Fruit fly (Drosophila melanogaster): ENCODE results near the gene CG18558.

CG18558 gene

DNA sequence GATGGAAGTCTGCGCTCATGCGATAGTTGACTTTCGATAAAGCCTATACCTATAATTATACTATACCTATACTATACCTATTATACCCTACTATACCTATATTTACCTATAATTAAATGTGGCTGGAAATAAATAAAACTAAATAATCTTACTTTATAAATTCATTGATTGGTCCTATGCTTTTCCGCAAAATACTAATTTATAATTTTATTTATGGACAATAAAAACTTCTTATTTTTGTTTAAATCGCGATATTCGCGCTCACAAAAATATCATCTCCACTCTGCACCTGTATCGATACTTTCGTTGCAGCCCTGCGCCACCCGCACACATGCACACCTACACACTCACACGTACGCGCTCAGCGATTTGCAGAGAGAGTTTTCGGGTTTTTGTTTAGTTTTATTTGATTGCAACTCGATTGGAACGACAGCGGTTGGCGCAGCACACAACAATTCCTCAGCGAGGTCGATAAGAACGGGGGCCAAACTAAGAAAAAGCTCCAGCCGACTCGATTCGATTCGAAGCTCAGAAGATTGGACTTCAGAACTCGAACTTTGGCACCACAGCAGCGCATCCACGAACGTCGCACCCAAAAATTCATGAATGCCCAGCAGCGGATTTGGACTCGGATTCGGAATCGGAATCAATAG lies 30.4 kb upstream of the CG18558 start, which contains the start of gene CG8814 (continued):
- TF ChIP-seq tna (GFP tag; IDR thresholded peaks at IDR 0.05; ENCODE audit: partially characterized antibody) = peak; percentile 42
- peak; percentile 26 to 83 for TF ChIP-seq bsh (GFP tag; optimal IDR thresholded peaks at IDR 0.05)
- no peak for TF ChIP-seq hkb (optimal IDR thresholded peaks at IDR 0.05)
- no peak for TF ChIP-seq hkb (GFP tag; IDR thresholded peaks at IDR 0.05)
- no peak for TF ChIP-seq Asciz (GFP tag; optimal IDR thresholded peaks at IDR 0.05)
- TF ChIP-seq CG2129 (GFP tag; IDR thresholded peaks at IDR 0.05; ENCODE audit: partially characterized antibody) = peak; percentile 68
- no peak; the same call in 1 of the 2 replicates for TF ChIP-seq CG7372 (GFP tag; IDR thresholded peaks at IDR 0.05)
- TF ChIP-seq CG33213 (GFP tag; optimal IDR thresholded peaks at IDR 0.05) = no peak
- peak; percentile 77 for TF ChIP-seq CG2120 (GFP tag; optimal IDR thresholded peaks at IDR 0.05)
- TF ChIP-seq ttk (GFP tag; IDR thresholded peaks at IDR 0.05) = no peak
- TF ChIP-seq gro (GFP tag; optimal IDR thresholded peaks at IDR 0.05) = no peak
- TF ChIP-seq CG11398 (GFP tag; optimal IDR thresholded peaks at IDR 0.05) = no peak
- TF ChIP-seq oc (tag; optimal IDR thresholded peaks at IDR 0.05) = no peak
- no peak for TF ChIP-seq ato (GFP tag; IDR thresholded peaks at IDR 0.05; ENCODE audit: partially characterized antibody)
- peak; percentile 82 for TF ChIP-seq E2f2 (GFP tag; IDR thresholded peaks at IDR 0.05)

DNA sequence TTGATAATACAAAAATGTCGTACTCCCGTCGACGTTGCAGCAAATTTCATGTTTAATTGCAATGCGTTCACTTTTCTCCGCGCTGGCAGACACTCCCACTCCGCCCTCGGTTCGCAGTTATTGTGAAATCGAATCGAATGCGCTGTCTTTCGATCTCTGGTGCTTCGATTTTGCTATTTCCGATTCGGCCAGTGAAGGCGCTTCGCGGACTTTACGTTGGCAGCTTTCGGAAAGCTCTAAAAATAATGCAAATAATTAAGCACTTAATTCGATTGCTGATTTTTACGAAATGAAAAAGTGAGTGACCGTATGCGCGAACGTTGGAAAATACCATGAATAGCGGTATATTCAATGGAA lies 29.9 kb upstream of the CG18558 start, which contains the start of gene Ifrd1:
TSS of gene Ifrd1 (minus strand) at position 305 of the 357 bp plus-strand sequence.
- TF ChIP-seq rib (GFP tag; IDR thresholded peaks at IDR 0.05) (0 out of 2 replicates have a peak, but pooled peaks have one; percentile 13), tup (GFP tag; optimal IDR thresholded peaks at IDR 0.05) (no peak), en (GFP tag; optimal IDR thresholded peaks at IDR 0.05) (no peak), Ssrp (tag; optimal IDR thresholded peaks at IDR 0.05) (no peak), CG17568 (GFP tag; optimal IDR thresholded peaks at IDR 0.05) (peak; percentile 11), chm (GFP tag; IDR thresholded peaks at IDR 0.05) (peak; percentile 62; the same call in 1 of the 2 replicates), CG10321 (GFP tag; IDR thresholded peaks at IDR 0.05) (no peak), CG13123 (GFP tag; optimal IDR thresholded peaks at IDR 0.05) (no peak), CG15514 (GFP tag; optimal IDR thresholded peaks at IDR 0.05) (no peak), CG34422 (GFP tag; IDR thresholded peaks at IDR 0.05) (no peak; the same call in 2 of the 3 replicates), Dad (GFP tag; optimal IDR thresholded peaks at IDR 0.05) (no peak), Lim3 (GFP tag; IDR thresholded peaks at IDR 0.05) (no peak), CG2199 (GFP tag; IDR thresholded peaks at IDR 0.05) (0 out of 3 replicates have a peak, but pooled peaks have one; percentile 9), CG16863 (GFP tag; optimal IDR thresholded peaks at IDR 0.05) (no peak), CG7745 (tag; optimal IDR thresholded peaks at IDR 0.05) (peak; percentile 100), CG4617 (GFP tag; optimal IDR thresholded peaks at IDR 0.05; ENCODE audit: borderline replicate concordance) (peak; percentile 4), az2 (GFP tag; optimal IDR thresholded peaks at IDR 0.05) (no peak), lola (GFP tag; optimal IDR thresholded peaks at IDR 0.05) (no peak), sima (GFP tag; optimal IDR thresholded peaks at IDR 0.05) (no peak), ci (GFP tag; IDR thresholded peaks at IDR 0.05) (peak; percentile 5; the same call in 1 of the 3 replicates), ATbp (GFP tag; optimal IDR thresholded peaks at IDR 0.05) (no peak), pb (GFP tag; optimal IDR thresholded peaks at IDR 0.05) (no peak), chinmo (GFP tag; IDR thresholded peaks at IDR 0.05; ENCODE audit: partially characterized antibody) (peak; percentile 38; the same call in 2 of the 4 replicates), fd96Cb (tag; optimal IDR thresholded peaks at IDR 0.05) (no peak), CG13296 (GFP tag; optimal IDR thresholded peaks at IDR 0.05) (no peak), Deaf1 (tag; optimal IDR thresholded peaks at IDR 0.05) (peak; percentile 5), exex (tag; optimal IDR thresholded peaks at IDR 0.05) (peak; percentile 29), Trl (optimal IDR thresholded peaks at IDR 0.05) (no peak), Trl (GFP tag; optimal IDR thresholded peaks at IDR 0.05) (no peak), CG1792 (GFP tag; optimal IDR thresholded peaks at IDR 0.05) (no peak), CG16815 (GFP tag; optimal IDR thresholded peaks at IDR 0.05) (no peak), Ets97D (GFP tag; optimal IDR thresholded peaks at IDR 0.05) (no peak), YL-1 (GFP tag; optimal IDR thresholded peaks at IDR 0.05) (no peak), toy (GFP tag; IDR thresholded peaks at IDR 0.05) (no peak), gt (GFP tag; IDR thresholded peaks at IDR 0.05) (no peak)
